Worm (Caenorhabditis elegans) whole organism, young adult: ENCODE data around the gene F13E9.16.
A peak's percentile ranks its signal among the peaks of the same experiment; 100 is the strongest.

Source experiments
- B0019.2 ChIP-seq: fragments of 200-800 bp; sonication (Bioruptor generic); conservative IDR thresholded peaks from 2 replicates; pipeline ENCODE4 v1.3.6; 2022; ENCODE audit warnings: missing genetic modification reagents, missing genetic modification characterization, missing compliant biosample characterization
- B0336.3 ChIP-seq: fragments of 200-800 bp; sonication (Bioruptor generic); IDR thresholded peaks from 2 replicates; pipeline ENCODE4 v1.3.6; 2022; ENCODE audit warnings: missing genetic modification characterization, missing compliant biosample characterization
- C17E4.6 ChIP-seq: fragments of 200-800 bp; sonication (Bioruptor generic); IDR thresholded peaks from 2 replicates; pipeline ENCODE4 v1.3.6; 2022; ENCODE audit warnings: missing genetic modification reagents, missing genetic modification characterization, missing compliant biosample characterization
- F23B12.7 ChIP-seq: sonication (generic microtip); optimal IDR thresholded peaks from 2 replicates; lab custom pipeline; 2017; ENCODE audit warnings: missing genetic modification characterization, mild to moderate bottlenecking, missing compliant biosample characterization, antibody characterized with exemption, moderate library complexity; ENCODE audit not compliant: insufficient read depth
- F55B11.4 ChIP-seq: sonication (generic microtip); optimal IDR thresholded peaks from 2 replicates; lab custom pipeline; 2016; ENCODE audit warnings: missing compliant biosample characterization, missing genetic modification characterization, borderline replicate concordance; ENCODE audit not compliant: insufficient read depth
- K12H6.12 ChIP-seq: fragments of 200-800 bp; sonication (Bioruptor generic); optimal IDR thresholded peaks from 2 replicates; lab custom pipeline; 2018; ENCODE audit warnings: mild to moderate bottlenecking, missing genetic modification characterization, missing compliant biosample characterization
- T07F8.4 ChIP-seq: sonication (generic microtip); optimal IDR thresholded peaks from 2 replicates; lab custom pipeline; 2016; ENCODE audit warnings: mild to moderate bottlenecking, missing genetic modification characterization, moderate library complexity, missing compliant biosample characterization
- Y53F4B.3 ChIP-seq: fragments of 200-800 bp; sonication (Bioruptor generic); IDR thresholded peaks from 2 replicates; pipeline ENCODE4 v1.3.6; 2022; ENCODE audit warnings: missing genetic modification reagents, missing genetic modification characterization, missing compliant biosample characterization
- Y53G8AR.9 ChIP-seq: fragments of 200-800 bp; sonication (Bioruptor generic); conservative IDR thresholded peaks from 2 replicates; pipeline ENCODE4 v1.3.6; 2022; ENCODE audit warnings: missing genetic modification reagents, missing genetic modification characterization, missing compliant biosample characterization
- Y67H2A.10 ChIP-seq: fragments of 200-800 bp; sonication (Bioruptor generic); conservative IDR thresholded peaks from 2 replicates; pipeline ENCODE4 v1.3.6; 2022; ENCODE audit warnings: missing genetic modification reagents, missing genetic modification characterization, missing compliant biosample characterization
- Y95B8A.8 ChIP-seq: fragments of 200-800 bp; sonication (Bioruptor generic); IDR thresholded peaks from 2 replicates; pipeline ENCODE4 v1.3.6; 2022; ENCODE audit warnings: missing genetic modification reagents, missing genetic modification characterization, missing compliant biosample characterization
- ama-1 ChIP-seq, 3 experiments: fragments of 150-350 bp in 1 of 3; sonication (generic microtip) in 2 of 3; optimal IDR thresholded peaks; 2 replicates each; lab custom pipeline; 2014 to 2018; ENCODE audit warnings: missing biosample characterization in 2 of 3, missing genetic modification characterization in 2 of 3, missing genetic modification reagents in 2 of 3
- aptf-2 ChIP-seq: fragments of 200-800 bp; sonication (Bioruptor generic); conservative IDR thresholded peaks from 2 replicates; pipeline ENCODE4 v1.3.6; 2022; ENCODE audit warnings: missing genetic modification reagents, missing genetic modification characterization, missing compliant biosample characterization
- aptf-3 ChIP-seq: fragments of 200-800 bp; sonication (Bioruptor generic); IDR thresholded peaks from 2 replicates; pipeline ENCODE4 v1.3.6; 2022; ENCODE audit warnings: missing genetic modification characterization, missing compliant biosample characterization
- cebp-1 ChIP-seq, 2 experiments: fragments of 200-800 bp in 1 of 2; sonication (Bioruptor generic) in 1 of 2; sonication (generic microtip) in 1 of 2; IDR thresholded peaks in 1 of 2; optimal IDR thresholded peaks in 1 of 2; 2 replicates each; pipeline versions ENCODE4 v1.3.6 to Lab custom; 2017 to 2022; ENCODE audit warnings: missing compliant biosample characterization in 2 of 2, missing genetic modification characterization in 2 of 2, mild to moderate bottlenecking in 1 of 2, missing genetic modification reagents in 1 of 2, moderate library complexity in 1 of 2
- ceh-100 ChIP-seq: fragments of 200-800 bp; sonication (Bioruptor generic); IDR thresholded peaks from 2 replicates; pipeline ENCODE4 v1.3.6; 2022; ENCODE audit warnings: missing genetic modification reagents, missing genetic modification characterization, missing compliant biosample characterization
- ceh-40 ChIP-seq: fragments of 200-800 bp; sonication (Bioruptor generic); IDR thresholded peaks from 2 replicates; pipeline ENCODE4 v1.3.6; 2022; ENCODE audit warnings: missing genetic modification characterization, missing compliant biosample characterization
- dox-1 ChIP-seq: fragments of 200-800 bp; sonication (Bioruptor generic); IDR thresholded peaks from 2 replicates; pipeline ENCODE4 v1.3.6; 2022; ENCODE audit warnings: missing genetic modification reagents, missing genetic modification characterization, missing compliant biosample characterization
- egl-18 ChIP-seq: fragments of 200-800 bp; sonication (Bioruptor generic); IDR thresholded peaks from 2 replicates; pipeline ENCODE4 v1.3.6; 2022; ENCODE audit warnings: missing genetic modification reagents, missing genetic modification characterization, missing compliant biosample characterization
- ekl-4 ChIP-seq: fragments of 200-800 bp; sonication (Bioruptor generic); IDR thresholded peaks from 2 replicates; pipeline ENCODE4 v1.3.6; 2022; ENCODE audit warnings: missing genetic modification reagents, missing genetic modification characterization, missing compliant biosample characterization
- gei-17 ChIP-seq: fragments of 200-800 bp; sonication (Bioruptor generic); optimal IDR thresholded peaks from 2 replicates; lab custom pipeline; 2018; ENCODE audit warnings: mild to moderate bottlenecking, missing genetic modification characterization, missing compliant biosample characterization
- hlh-26 ChIP-seq: fragments of 200-800 bp; sonication (Bioruptor generic); conservative IDR thresholded peaks from 2 replicates; pipeline ENCODE4 v1.3.6; 2022; ENCODE audit warnings: missing genetic modification reagents, missing genetic modification characterization, missing compliant biosample characterization
- hmg-20 ChIP-seq: fragments of 200-800 bp; sonication (Bioruptor generic); IDR thresholded peaks from 2 replicates; pipeline ENCODE4 v1.3.6; 2022; ENCODE audit warnings: missing genetic modification reagents, missing genetic modification characterization, missing compliant biosample characterization
- lin-40 ChIP-seq: sonication (generic microtip); optimal IDR thresholded peaks from 2 replicates; lab custom pipeline; 2016; ENCODE audit warnings: missing genetic modification characterization, mild to moderate bottlenecking, missing compliant biosample characterization, missing genotype, missing genetic modification reagents
- lin-54 ChIP-seq: fragments of 200-800 bp; sonication (Bioruptor generic); optimal IDR thresholded peaks from 2 replicates; lab custom pipeline; 2018; ENCODE audit warnings: mild to moderate bottlenecking, missing genetic modification characterization, missing compliant biosample characterization
- madf-6 ChIP-seq: fragments of 200-800 bp; sonication (Bioruptor generic); IDR thresholded peaks from 2 replicates; pipeline ENCODE4 v1.3.6; 2022; ENCODE audit warnings: missing genetic modification reagents, missing genetic modification characterization, missing compliant biosample characterization
- mcd-1 ChIP-seq: fragments of 200-800 bp; sonication (Bioruptor generic); IDR thresholded peaks from 2 replicates; pipeline ENCODE4 v1.3.6; 2022; ENCODE audit warnings: missing genetic modification reagents, missing genetic modification characterization, missing compliant biosample characterization
- mel-28 ChIP-seq: sonication (generic microtip); optimal IDR thresholded peaks from 2 replicates; lab custom pipeline; 2016; ENCODE audit warnings: borderline replicate concordance, mild to moderate bottlenecking, missing genetic modification characterization, missing compliant biosample characterization
- mxl-1 ChIP-seq: sonication (generic microtip); optimal IDR thresholded peaks from 2 replicates; lab custom pipeline; 2016; ENCODE audit warnings: missing genetic modification characterization, missing compliant biosample characterization
- nfya-2 ChIP-seq: fragments of 200-800 bp; sonication (Bioruptor generic); IDR thresholded peaks from 2 replicates; pipeline ENCODE4 v1.3.6; 2022; ENCODE audit warnings: missing genetic modification reagents, missing genetic modification characterization, missing compliant biosample characterization
- nfyb-1 ChIP-seq: fragments of 200-800 bp; sonication (Bioruptor generic); IDR thresholded peaks from 2 replicates; pipeline ENCODE4 v1.3.6; 2022; ENCODE audit warnings: missing genetic modification reagents, missing genetic modification characterization, missing compliant biosample characterization
- nhr-120 ChIP-seq: fragments of 200-800 bp; sonication (Bioruptor generic); IDR thresholded peaks from 2 replicates; pipeline ENCODE4 v1.3.6; 2022; ENCODE audit warnings: missing genetic modification characterization, missing compliant biosample characterization
- nhr-179 ChIP-seq: sonication (generic microtip); optimal IDR thresholded peaks from 2 replicates; lab custom pipeline; 2016; ENCODE audit warnings: mild to moderate bottlenecking, missing genetic modification characterization, missing compliant biosample characterization
- nhr-80 ChIP-seq: sonication (generic microtip); optimal IDR thresholded peaks from 2 replicates; lab custom pipeline; 2016; ENCODE audit warnings: missing genetic modification characterization, missing compliant biosample characterization
- pbrm-1 ChIP-seq: fragments of 200-800 bp; sonication (Bioruptor generic); IDR thresholded peaks from 2 replicates; pipeline ENCODE4 v1.3.6; 2022; ENCODE audit warnings: missing genetic modification reagents, missing genetic modification characterization, missing compliant biosample characterization
- repo-1 ChIP-seq: sonication (generic microtip); optimal IDR thresholded peaks from 2 replicates; lab custom pipeline; 2017; ENCODE audit warnings: mild to moderate bottlenecking, missing genetic modification characterization, missing compliant biosample characterization
- tlf-1 ChIP-seq: fragments of 200-800 bp; sonication (Bioruptor generic); optimal IDR thresholded peaks from 2 replicates; lab custom pipeline; 2018; ENCODE audit warnings: mild to moderate bottlenecking, missing genetic modification characterization, missing compliant biosample characterization
- unc-130 ChIP-seq: sonication (generic microtip); optimal IDR thresholded peaks from 2 replicates; lab custom pipeline; 2016; ENCODE audit warnings: missing genetic modification reagents, missing genetic modification characterization, missing compliant biosample characterization
- unc-62 ChIP-seq: fragments of 150-350 bp; optimal IDR thresholded peaks from 2 replicates; lab custom pipeline; 2014; ENCODE audit warnings: missing biosample characterization, missing genetic modification reagents, missing genetic modification characterization
- zim-3 ChIP-seq: sonication (generic microtip); optimal IDR thresholded peaks from 2 replicates; lab custom pipeline; 2017; ENCODE audit warnings: mild to moderate bottlenecking, missing genetic modification characterization, moderate library complexity, missing compliant biosample characterization
- ztf-18 ChIP-seq: sonication (generic microtip); optimal IDR thresholded peaks from 2 replicates; lab custom pipeline; 2016; ENCODE audit warnings: missing genotype, mild to moderate bottlenecking, missing genetic modification characterization, missing compliant biosample characterization
- ztf-6 ChIP-seq: fragments of 200-800 bp; sonication (Bioruptor generic); IDR thresholded peaks from 2 replicates; pipeline ENCODE4 v1.3.6; 2022; ENCODE audit warnings: missing genetic modification reagents, missing genetic modification characterization, missing compliant biosample characterization

Gene F13E9.16

DNA sequence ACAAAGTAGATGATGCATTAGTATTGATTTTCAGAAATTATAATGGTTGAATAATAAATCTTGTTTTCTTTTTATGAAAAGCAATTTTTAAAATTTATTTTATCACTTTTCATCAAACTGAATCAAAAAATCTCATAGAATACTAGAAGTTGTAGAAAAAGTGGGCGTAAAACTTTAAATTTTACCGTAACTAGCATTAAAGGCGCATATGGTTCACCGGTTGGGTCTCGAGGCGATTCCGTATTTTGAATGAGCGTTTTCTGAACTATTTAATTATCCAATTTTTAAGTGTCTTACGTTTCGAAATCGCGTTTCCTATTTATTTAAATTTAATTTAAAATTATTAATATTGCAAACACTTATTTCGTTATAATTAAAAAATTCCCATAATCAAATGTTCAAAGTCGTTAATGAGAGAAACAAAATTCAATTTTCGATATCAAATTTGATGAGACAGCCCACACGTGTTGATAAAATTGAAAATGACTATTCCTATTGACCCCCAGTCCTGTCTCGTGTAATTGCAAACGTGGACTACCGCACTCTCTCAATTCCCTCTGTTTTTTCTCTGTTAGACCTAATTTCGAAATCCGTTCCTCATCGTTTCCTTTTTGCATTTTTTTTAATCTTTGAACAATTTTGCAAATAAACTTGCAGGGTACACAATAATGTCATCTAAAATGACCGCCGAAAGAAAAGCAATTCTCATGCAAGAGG, 28.7 kb downstream of the F13E9.16 start, which contains the start of the genes T11G6.2 and hars-1 (continued):
- TF ChIP-seq zim-3 (tag; lab: Kevin White, UChicago) (no peak), ceh-100 (GFP tag; lab: Robert Waterston, UW) (no peak), unc-62 (GFP tag; lab: Kevin White, UChicago) (no peak), dox-1 (GFP tag; lab: Robert Waterston, UW) (0 out of 2 replicates have a peak, but pooled peaks have one; percentile 48), C17E4.6 (GFP tag; lab: Robert Waterston, UW) (no peak), lin-40 (tag; lab: Kevin White, UChicago) (no peak), mxl-1 (tag; lab: Kevin White, UChicago) (no peak), nfya-2 (no peak), nhr-179 (tag; lab: Kevin White, UChicago) (no peak), ekl-4 (GFP tag; lab: Robert Waterston, UW) (no peak), Y53G8AR.9 (GFP tag; lab: Robert Waterston, UW) (no peak), T07F8.4 (tag; lab: Kevin White, UChicago) (no peak), madf-6 (GFP tag; lab: Robert Waterston, UW) (peak; percentile 99), hmg-20 (no peak), pbrm-1 (0 out of 2 replicates have a peak, but pooled peaks have one; percentile 18), Y53F4B.3 (no peak), ztf-18 (tag; lab: Kevin White, UChicago) (peak; percentile 3), tlf-1 (GFP tag; lab: Kevin White, UChicago) (no peak), nfyb-1 (GFP tag; lab: Robert Waterston, UW) (no peak), Y67H2A.10 (GFP tag; lab: Robert Waterston, UW) (no peak), B0336.3 (GFP tag; lab: Robert Waterston, UW) (no peak), F23B12.7 (tag; lab: Kevin White, UChicago) (no peak), aptf-3 (GFP tag; lab: Robert Waterston, UW) (no peak), mel-28 (no peak), ama-1 (optimal IDR thresholded peaks at IDR 0.05; lab: Kevin White, UChicago) (no peak), ama-1 (GFP tag; optimal IDR thresholded peaks at IDR 0.05; lab: Kevin White, UChicago) (no peak), repo-1 (tag; lab: Kevin White, UChicago) (no peak), Y95B8A.8 (GFP tag; lab: Robert Waterston, UW) (no peak), mcd-1 (GFP tag; lab: Robert Waterston, UW) (peak; percentile 49; the same call in 1 of the 2 replicates), nhr-80 (tag; lab: Kevin White, UChicago) (peak; percentile 86), hlh-26 (GFP tag; lab: Robert Waterston, UW) (no peak), nhr-120 (no peak), gei-17 (no peak), F55B11.4 (no peak), ztf-6 (GFP tag; lab: Robert Waterston, UW) (no peak), K12H6.12 (no peak), cebp-1 (GFP tag; IDR thresholded peaks at IDR 0.05; lab: Robert Waterston, UW) (peak; percentile 67; the same call in 1 of the 2 replicates), cebp-1 (tag; optimal IDR thresholded peaks at IDR 0.05; lab: Kevin White, UChicago) (peak; percentile 85), ceh-40 (GFP tag; lab: Robert Waterston, UW) (no peak), egl-18 (GFP tag; lab: Robert Waterston, UW) (no peak), B0019.2 (GFP tag; lab: Robert Waterston, UW) (no peak), aptf-2 (GFP tag; lab: Robert Waterston, UW) (no peak), lin-54 (no peak), unc-130 (no peak)
